Fruit fly (Drosophila melanogaster): ENCODE measurements around the gene CG5676.

Gene CG5676

DNA sequence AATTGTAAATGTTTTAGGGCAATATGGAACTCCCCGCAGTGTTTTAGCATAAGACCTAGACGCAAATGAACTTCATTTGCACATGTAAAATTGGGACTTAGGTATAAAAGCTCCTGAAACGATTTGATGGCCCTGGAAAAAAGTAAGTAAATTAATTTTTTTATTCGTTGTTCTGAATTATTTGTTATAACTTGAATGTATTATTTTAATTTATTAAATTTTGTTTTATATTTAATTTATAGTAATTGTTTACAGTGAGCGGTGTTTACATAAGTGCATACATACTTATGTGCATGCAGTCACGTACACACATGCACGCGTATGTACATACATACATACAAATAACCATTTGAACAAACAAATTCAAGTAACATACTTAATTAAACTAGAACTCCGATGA, 20.7 kb upstream of the CG5676 start (continued):
- no peak for TF ChIP-seq CG7928 (GFP tag; optimal IDR thresholded peaks at IDR 0.05)
- TF ChIP-seq gem (tag; optimal IDR thresholded peaks at IDR 0.05), result no peak
- no peak for TF ChIP-seq Hand (GFP tag; optimal IDR thresholded peaks at IDR 0.05)
- TF ChIP-seq CG13894 (tag; optimal IDR thresholded peaks at IDR 0.05), result no peak
- no peak for TF ChIP-seq bigmax (GFP tag; optimal IDR thresholded peaks at IDR 0.05)
- no peak for TF ChIP-seq CG16813 (GFP tag; IDR thresholded peaks at IDR 0.05; ENCODE audit: partially characterized antibody)
- no peak for TF ChIP-seq pzg (GFP tag; optimal IDR thresholded peaks at IDR 0.05)
- TF ChIP-seq CG32767 (GFP tag; IDR thresholded peaks at IDR 0.05), result no peak
- no peak for TF ChIP-seq tna (GFP tag; IDR thresholded peaks at IDR 0.05; ENCODE audit: partially characterized antibody)
- no peak for TF ChIP-seq lilli (GFP tag; optimal IDR thresholded peaks at IDR 0.05)
- no peak for TF ChIP-seq Ravus (GFP tag; IDR thresholded peaks at IDR 0.05)
- TF ChIP-seq CG17829 (tag; optimal IDR thresholded peaks at IDR 0.05), result peak; percentile 69
- TF ChIP-seq emc (GFP tag; optimal IDR thresholded peaks at IDR 0.05), result no peak
- TF ChIP-seq Dip3 (GFP tag; optimal IDR thresholded peaks at IDR 0.05), result no peak
- no peak for TF ChIP-seq gcm2 (GFP tag; optimal IDR thresholded peaks at IDR 0.05)
- no peak for TF ChIP-seq Stat92E (GFP tag; optimal IDR thresholded peaks at IDR 0.05)
- TF ChIP-seq tgo (GFP tag; IDR thresholded peaks at IDR 0.05), result no peak; the same call in 2 of the 3 replicates
- peak; percentile 29 for TF ChIP-seq CG17802 (tag; optimal IDR thresholded peaks at IDR 0.05)
- no peak for TF ChIP-seq Atf-2 (GFP tag; optimal IDR thresholded peaks at IDR 0.05)
- no peak for TF ChIP-seq Dek (tag; optimal IDR thresholded peaks at IDR 0.05)
- TF ChIP-seq CG1529 (GFP tag; optimal IDR thresholded peaks at IDR 0.05), result no peak
- no peak for TF ChIP-seq HLH54F (GFP tag; optimal IDR thresholded peaks at IDR 0.05)
- no peak for TF ChIP-seq sqz (GFP tag; optimal IDR thresholded peaks at IDR 0.05)
- no peak for TF ChIP-seq CG1602 (GFP tag; optimal IDR thresholded peaks at IDR 0.05)
- no peak for TF ChIP-seq Xbp1 (GFP tag; optimal IDR thresholded peaks at IDR 0.05)
- no peak for TF ChIP-seq CG10366 (GFP tag; IDR thresholded peaks at IDR 0.05)
- no peak for TF ChIP-seq slp2 (GFP tag; optimal IDR thresholded peaks at IDR 0.05)
- TF ChIP-seq Fer1 (GFP tag; optimal IDR thresholded peaks at IDR 0.05), result no peak
- no peak for TF ChIP-seq Awh (GFP tag; IDR thresholded peaks at IDR 0.05)
- TF ChIP-seq CG9876 (GFP tag; optimal IDR thresholded peaks at IDR 0.05), result no peak
- TF ChIP-seq Fer3 (tag; optimal IDR thresholded peaks at IDR 0.05), result no peak
- TF ChIP-seq scrt (GFP tag; optimal IDR thresholded peaks at IDR 0.05), result no peak
- TF ChIP-seq nmo (GFP tag; optimal IDR thresholded peaks at IDR 0.05), result peak; percentile 41
- TF ChIP-seq bbx (GFP tag; IDR thresholded peaks at IDR 0.05; ENCODE audit: partially characterized antibody), result no peak
- TF ChIP-seq CG5180 (GFP tag; optimal IDR thresholded peaks at IDR 0.05), result no peak
- TF ChIP-seq HmgZ (tag; optimal IDR thresholded peaks at IDR 0.05), result no peak
- TF ChIP-seq B-H2 (GFP tag; optimal IDR thresholded peaks at IDR 0.05), result no peak
- TF ChIP-seq HLH3B (GFP tag; IDR thresholded peaks at IDR 0.05), result peak; percentile 46; the same call in 1 of the 2 replicates
- no peak for TF ChIP-seq CG9797 (GFP tag; optimal IDR thresholded peaks at IDR 0.05)
- TF ChIP-seq Atf3 (GFP tag; optimal IDR thresholded peaks at IDR 0.05), result no peak
- no peak for TF ChIP-seq CG16815 (GFP tag; optimal IDR thresholded peaks at IDR 0.05)
- no peak for TF ChIP-seq E2f1 (GFP tag; IDR thresholded peaks at IDR 0.05)
- peak; percentile 5 for TF ChIP-seq CG1233 (GFP tag; optimal IDR thresholded peaks at IDR 0.05)
- peak; percentile 74 for TF ChIP-seq Drgx (GFP tag; IDR thresholded peaks at IDR 0.05)
- no peak for TF ChIP-seq da (GFP tag; optimal IDR thresholded peaks at IDR 0.05)
- TF ChIP-seq NFAT (GFP tag; IDR thresholded peaks at IDR 0.05), result no peak
- no peak for TF ChIP-seq cad (GFP tag; optimal IDR thresholded peaks at IDR 0.05)
- no peak for TF ChIP-seq unpg (GFP tag; optimal IDR thresholded peaks at IDR 0.05)
- TF ChIP-seq CG3407 (GFP tag; optimal IDR thresholded peaks at IDR 0.05), result no peak
- TF ChIP-seq CG17612 (GFP tag; IDR thresholded peaks at IDR 0.05), result no peak
- TF ChIP-seq NC2β (GFP tag; optimal IDR thresholded peaks at IDR 0.05), result no peak
- no peak for TF ChIP-seq Chrac-16 (GFP tag; optimal IDR thresholded peaks at IDR 0.05)

Data from whole organism, embryonic.